Fruit fly (Drosophila melanogaster): ENCODE results near the gene CG6972.

DNA sequence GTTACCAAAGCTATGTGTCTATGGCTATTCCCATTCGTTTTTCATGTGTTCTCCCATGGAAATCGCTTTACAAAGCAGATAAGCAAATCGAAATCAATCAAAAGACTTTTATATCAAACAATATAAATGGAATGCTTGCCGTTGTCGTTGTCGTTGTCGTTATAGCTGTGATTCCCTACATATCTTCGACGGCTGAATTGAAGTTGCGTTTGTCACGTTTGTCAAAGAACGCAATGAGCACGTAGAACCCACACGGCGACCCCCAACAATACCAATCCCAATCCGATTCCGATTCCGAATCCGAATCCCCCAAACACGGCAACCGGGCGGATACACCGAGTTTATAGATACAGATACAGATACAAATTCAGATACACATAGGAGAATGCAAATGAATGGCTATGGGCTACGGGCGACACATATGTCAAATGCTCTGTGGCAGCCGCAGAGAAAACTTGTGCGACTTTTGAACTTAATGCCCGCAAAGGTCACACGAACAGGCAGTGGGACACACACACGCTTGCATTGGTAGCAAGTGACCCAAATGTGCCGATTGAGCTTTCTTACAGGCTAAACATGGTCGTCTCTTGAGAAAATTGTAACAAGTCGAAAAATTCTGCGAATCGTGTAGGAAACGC is 31.9 kb upstream of the CG6972 start:
- TF ChIP-seq CG32006 (GFP tag; optimal IDR thresholded peaks at IDR 0.05): no peak
- no peak for TF ChIP-seq cyc (GFP tag; optimal IDR thresholded peaks at IDR 0.05)
- no peak for TF ChIP-seq Eip78C (GFP tag)
- TF ChIP-seq CG6854 (GFP tag; optimal IDR thresholded peaks at IDR 0.05): no peak
- TF ChIP-seq Hr39 (GFP tag; optimal IDR thresholded peaks at IDR 0.05): no peak
- TF ChIP-seq acj6 (GFP tag; optimal IDR thresholded peaks at IDR 0.05): no peak
- no peak for TF ChIP-seq CG15336 (GFP tag; IDR thresholded peaks at IDR 0.05)
- TF ChIP-seq Smox (GFP tag; optimal IDR thresholded peaks at IDR 0.05): no peak
- no peak for TF ChIP-seq Hr4 (GFP tag; optimal IDR thresholded peaks at IDR 0.05)
- TF ChIP-seq dsx (GFP tag; optimal IDR thresholded peaks at IDR 0.05; ENCODE audit: poor library complexity, severe bottlenecking): no peak
- no peak for TF ChIP-seq fd59A (GFP tag; optimal IDR thresholded peaks at IDR 0.05)

Data from whole organism, prepupa.